Fruit fly (Drosophila melanogaster) whole organism: ENCODE measurements around the gene beat-Vc.

ENCODE experiments used
- CG8478 ChIP-seq: fragments of >200 bp; optimal IDR thresholded peaks from 2 replicates; lab custom pipeline; 2018; ENCODE audit warnings: inconsistent platforms
- Dll ChIP-seq: fragments of >200 bp; optimal IDR thresholded peaks from 2 replicates; lab custom pipeline; 2017
- EcR ChIP-seq, 2 experiments: fragments of >200 bp; optimal IDR thresholded peaks; 2 replicates each; lab custom pipeline; 2017; ENCODE audit warnings: missing biosample characterization in 2 of 2, missing genetic modification characterization in 2 of 2, missing genetic modification reagents in 2 of 2
- pan ChIP-seq: fragments of >200 bp; optimal IDR thresholded peaks from 2 replicates; lab custom pipeline; 2017
- psq ChIP-seq: fragments of >200 bp; optimal IDR thresholded peaks from 2 replicates; lab custom pipeline; 2017
- usp ChIP-seq: fragments of >200 bp; optimal IDR thresholded peaks from 2 replicates; lab custom pipeline; 2017; ENCODE audit warnings: missing biosample characterization, missing genetic modification characterization, mixed read lengths

DNA sequence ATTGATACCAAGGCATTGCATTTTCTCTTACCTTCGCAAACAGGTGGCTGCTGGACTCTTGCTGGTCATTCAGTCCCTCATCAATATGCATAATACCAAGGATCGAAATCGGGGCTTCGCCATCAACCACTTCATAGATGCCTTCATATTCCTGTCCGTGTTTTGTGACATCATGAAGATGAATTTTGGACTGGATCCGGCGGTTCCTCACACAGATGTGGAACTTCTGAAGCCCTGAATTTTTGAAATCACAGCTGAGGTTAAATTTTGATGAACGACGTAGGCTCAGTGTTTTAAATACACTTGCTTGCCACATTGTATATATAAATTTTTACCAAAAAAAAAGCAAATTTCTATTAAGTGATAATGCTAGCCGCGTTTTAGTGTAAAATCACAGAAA is 86.0 kb downstream of the beat-Vc start, which contains the start of gene Past1:
- no peak for TF ChIP-seq CG8478 (lab: Kevin White, UChicago)
- TF ChIP-seq psq (lab: Kevin White, UChicago), result no peak
- TF ChIP-seq Dll (lab: Kevin White, UChicago), result no peak
- TF ChIP-seq pan (lab: Kevin White, UChicago), result no peak
- TF ChIP-seq EcR (GFP tag; optimal IDR thresholded peaks at IDR 0.05; lab: Kevin White, UChicago), result no peak
- no peak for TF ChIP-seq usp (GFP tag; lab: Kevin White, UChicago)
